Worm (Caenorhabditis elegans): ENCODE data around the gene Y47D3A.14.

- no peak for TF ChIP-seq mes-2 (tag; optimal IDR thresholded peaks at IDR 0.05; ENCODE audit: poor library complexity, severe bottlenecking)
- no peak for TF ChIP-seq ztf-11 (tag; optimal IDR thresholded peaks at IDR 0.05)
- TF ChIP-seq pha-4 (GFP tag; IDR thresholded peaks at IDR 0.05) = no peak
- TF ChIP-seq pha-4 (tag; optimal IDR thresholded peaks at IDR 0.05) = no peak
- no peak for TF ChIP-seq pqm-1 (tag; optimal IDR thresholded peaks at IDR 0.05)
- TF ChIP-seq zag-1 (tag; optimal IDR thresholded peaks at IDR 0.05) = no peak
- TF ChIP-seq dpl-1 (GFP tag; optimal IDR thresholded peaks at IDR 0.05) = no peak
- TF ChIP-seq fkh-10 (GFP tag; optimal IDR thresholded peaks at IDR 0.05) = no peak
- TF ChIP-seq unc-62 (GFP tag; optimal IDR thresholded peaks at IDR 0.05 in 1 of 2) = no peak
- no peak for TF ChIP-seq unc-62 (tag; optimal IDR thresholded peaks at IDR 0.05)
Observed at ce11 chrIII:11231408-11231807, 5.3 kb downstream of the Y47D3A.14 start.
